Worm (Caenorhabditis elegans) whole organism, young adult: ENCODE results near the gene F43G6.10.

Source experiments
- B0019.2 ChIP-seq: fragments of 200-800 bp; sonication (Bioruptor generic); conservative IDR thresholded peaks from 2 replicates; pipeline ENCODE4 v1.3.6; 2022; ENCODE audit warnings: missing genetic modification reagents, missing genetic modification characterization, missing compliant biosample characterization
- C06A6.2 ChIP-seq: fragments of 200-800 bp; sonication (Bioruptor generic); conservative IDR thresholded peaks from 2 replicates; pipeline ENCODE4 v1.3.6; 2022; ENCODE audit warnings: missing genetic modification characterization, missing compliant biosample characterization
- F22D6.2 ChIP-seq: sonication (generic microtip); optimal IDR thresholded peaks from 2 replicates; lab custom pipeline; 2016; ENCODE audit warnings: mild to moderate bottlenecking, missing genetic modification characterization, missing compliant biosample characterization
- F23B12.7 ChIP-seq: sonication (generic microtip); optimal IDR thresholded peaks from 2 replicates; lab custom pipeline; 2017; ENCODE audit warnings: missing genetic modification characterization, mild to moderate bottlenecking, missing compliant biosample characterization, antibody characterized with exemption, moderate library complexity; ENCODE audit not compliant: insufficient read depth
- F33H1.4 ChIP-seq: fragments of 200-800 bp; sonication (Bioruptor generic); IDR thresholded peaks from 2 replicates; pipeline ENCODE4 v1.3.6; 2022; ENCODE audit warnings: missing genetic modification reagents, missing genetic modification characterization, missing compliant biosample characterization
- F37B4.10 ChIP-seq: fragments of 200-800 bp; sonication (Bioruptor generic); IDR thresholded peaks from 2 replicates; pipeline ENCODE4 v1.3.6; 2022; ENCODE audit warnings: missing genetic modification characterization, missing compliant biosample characterization
- F39B2.1 ChIP-seq: fragments of 200-800 bp; sonication (Bioruptor generic); IDR thresholded peaks from 2 replicates; pipeline ENCODE4 v1.3.6; 2022; ENCODE audit warnings: missing genetic modification reagents, missing genetic modification characterization, missing compliant biosample characterization
- F57A8.1 ChIP-seq: fragments of 200-800 bp; sonication (Bioruptor generic); optimal IDR thresholded peaks from 2 replicates; lab custom pipeline; 2018; ENCODE audit warnings: mild to moderate bottlenecking, missing genetic modification characterization, moderate library complexity, missing compliant biosample characterization
- F57C9.4 ChIP-seq: sonication (generic microtip); optimal IDR thresholded peaks from 2 replicates; lab custom pipeline; 2017; ENCODE audit warnings: mild to moderate bottlenecking, missing genetic modification characterization, missing compliant biosample characterization
- K12H6.12 ChIP-seq: fragments of 200-800 bp; sonication (Bioruptor generic); optimal IDR thresholded peaks from 2 replicates; lab custom pipeline; 2018; ENCODE audit warnings: mild to moderate bottlenecking, missing genetic modification characterization, missing compliant biosample characterization
- bed-2 ChIP-seq: fragments of 200-800 bp; sonication (Bioruptor generic); IDR thresholded peaks from 2 replicates; pipeline ENCODE4 v1.3.6; 2022; ENCODE audit warnings: missing genetic modification reagents, missing genetic modification characterization, missing compliant biosample characterization
- cebp-1 ChIP-seq, 2 experiments: fragments of 200-800 bp in 1 of 2; sonication (Bioruptor generic) in 1 of 2; sonication (generic microtip) in 1 of 2; IDR thresholded peaks in 1 of 2; optimal IDR thresholded peaks in 1 of 2; 2 replicates each; pipeline versions ENCODE4 v1.3.6 to Lab custom; 2017 to 2022; ENCODE audit warnings: missing compliant biosample characterization in 2 of 2, missing genetic modification characterization in 2 of 2, mild to moderate bottlenecking in 1 of 2, missing genetic modification reagents in 1 of 2, moderate library complexity in 1 of 2
- cebp-2 ChIP-seq: fragments of 200-800 bp; sonication (Bioruptor generic); IDR thresholded peaks from 2 replicates; pipeline ENCODE4 v1.3.6; 2022; ENCODE audit warnings: missing genetic modification characterization, missing compliant biosample characterization
- ceh-40 ChIP-seq: fragments of 200-800 bp; sonication (Bioruptor generic); IDR thresholded peaks from 2 replicates; pipeline ENCODE4 v1.3.6; 2022; ENCODE audit warnings: missing genetic modification characterization, missing compliant biosample characterization
- ceh-79 ChIP-seq: sonication (generic microtip); optimal IDR thresholded peaks from 2 replicates; lab custom pipeline; 2017; ENCODE audit warnings: mild to moderate bottlenecking, missing genetic modification characterization, missing compliant biosample characterization
- ceh-91 ChIP-seq: fragments of 200-800 bp; sonication (Bioruptor generic); IDR thresholded peaks from 2 replicates; pipeline ENCODE4 v1.3.6; 2022; ENCODE audit warnings: missing genetic modification reagents, missing genetic modification characterization, missing compliant biosample characterization
- chd-7 ChIP-seq: sonication (generic microtip); optimal IDR thresholded peaks from 2 replicates; lab custom pipeline; 2016; ENCODE audit warnings: mild to moderate bottlenecking, missing genetic modification characterization, moderate library complexity, missing compliant biosample characterization
- efl-1 ChIP-seq: fragments of 150-350 bp; optimal IDR thresholded peaks from 2 replicates; lab custom pipeline; 2014; ENCODE audit warnings: missing biosample characterization, missing genetic modification reagents, missing genetic modification characterization
- ekl-4 ChIP-seq: fragments of 200-800 bp; sonication (Bioruptor generic); IDR thresholded peaks from 2 replicates; pipeline ENCODE4 v1.3.6; 2022; ENCODE audit warnings: missing genetic modification reagents, missing genetic modification characterization, missing compliant biosample characterization
- gei-17 ChIP-seq: fragments of 200-800 bp; sonication (Bioruptor generic); optimal IDR thresholded peaks from 2 replicates; lab custom pipeline; 2018; ENCODE audit warnings: mild to moderate bottlenecking, missing genetic modification characterization, missing compliant biosample characterization
- hrde-1 ChIP-seq: sonication (generic microtip); optimal IDR thresholded peaks from 2 replicates; lab custom pipeline; 2016; ENCODE audit warnings: missing genetic modification characterization, mild to moderate bottlenecking, missing compliant biosample characterization, moderate library complexity, missing genotype, missing genetic modification reagents, borderline replicate concordance
- lag-1 ChIP-seq: fragments of 200-800 bp; sonication (Bioruptor generic); IDR thresholded peaks from 2 replicates; pipeline ENCODE4 v1.3.6; 2022; ENCODE audit warnings: missing genetic modification reagents, missing genetic modification characterization, missing compliant biosample characterization
- lin-35 ChIP-seq, 3 experiments: fragments of 150-350 bp in 2 of 3; sonication (generic microtip) in 1 of 3; optimal IDR thresholded peaks; 2 replicates each; lab custom pipeline; 2014 to 2018; ENCODE audit warnings: missing biosample characterization in 3 of 3, missing genetic modification characterization in 3 of 3, missing genetic modification reagents in 3 of 3
- lsl-1 ChIP-seq: fragments of 200-800 bp; sonication (Bioruptor generic); optimal IDR thresholded peaks from 2 replicates; lab custom pipeline; 2018; ENCODE audit warnings: mild to moderate bottlenecking, missing genetic modification characterization, moderate library complexity, missing compliant biosample characterization
- lsy-27 ChIP-seq: sonication (generic microtip); optimal IDR thresholded peaks from 2 replicates; lab custom pipeline; 2017; ENCODE audit warnings: missing genetic modification characterization, mild to moderate bottlenecking, missing compliant biosample characterization, antibody characterized with exemption, missing genotype, borderline replicate concordance; ENCODE audit not compliant: insufficient read depth
- madf-3 ChIP-seq: fragments of 200-800 bp; sonication (Bioruptor generic); IDR thresholded peaks from 2 replicates; pipeline ENCODE4 v1.3.6; 2022; ENCODE audit warnings: missing genetic modification reagents, missing genetic modification characterization, missing compliant biosample characterization
- madf-6 ChIP-seq: fragments of 200-800 bp; sonication (Bioruptor generic); IDR thresholded peaks from 2 replicates; pipeline ENCODE4 v1.3.6; 2022; ENCODE audit warnings: missing genetic modification reagents, missing genetic modification characterization, missing compliant biosample characterization
- mcd-1 ChIP-seq: fragments of 200-800 bp; sonication (Bioruptor generic); IDR thresholded peaks from 2 replicates; pipeline ENCODE4 v1.3.6; 2022; ENCODE audit warnings: missing genetic modification reagents, missing genetic modification characterization, missing compliant biosample characterization
- nfya-1 ChIP-seq: sonication (generic microtip); optimal IDR thresholded peaks from 2 replicates; lab custom pipeline; 2017; ENCODE audit warnings: antibody characterized with exemption, missing compliant biosample characterization, missing genetic modification characterization, borderline replicate concordance; ENCODE audit not compliant: insufficient read depth
- nfyb-1 ChIP-seq: fragments of 200-800 bp; sonication (Bioruptor generic); IDR thresholded peaks from 2 replicates; pipeline ENCODE4 v1.3.6; 2022; ENCODE audit warnings: missing genetic modification reagents, missing genetic modification characterization, missing compliant biosample characterization
- nhr-80 ChIP-seq: sonication (generic microtip); optimal IDR thresholded peaks from 2 replicates; lab custom pipeline; 2016; ENCODE audit warnings: missing genetic modification characterization, missing compliant biosample characterization
- nhr-90 ChIP-seq: sonication (generic microtip); optimal IDR thresholded peaks from 2 replicates; lab custom pipeline; 2016; ENCODE audit warnings: missing genotype, mild to moderate bottlenecking, missing genetic modification characterization, missing compliant biosample characterization
- pbrm-1 ChIP-seq: fragments of 200-800 bp; sonication (Bioruptor generic); IDR thresholded peaks from 2 replicates; pipeline ENCODE4 v1.3.6; 2022; ENCODE audit warnings: missing genetic modification reagents, missing genetic modification characterization, missing compliant biosample characterization
- rcor-1 ChIP-seq: fragments of 200-800 bp; sonication (Bioruptor generic); IDR thresholded peaks from 2 replicates; pipeline ENCODE4 v1.3.6; 2022; ENCODE audit warnings: missing genetic modification reagents, missing genetic modification characterization, missing compliant biosample characterization
- sea-2 ChIP-seq: fragments of 200-800 bp; sonication (Bioruptor generic); IDR thresholded peaks from 2 replicates; pipeline ENCODE4 v1.3.6; 2022; ENCODE audit warnings: missing genetic modification characterization, missing compliant biosample characterization
- somi-1 ChIP-seq: fragments of 200-800 bp; sonication (Bioruptor generic); optimal IDR thresholded peaks from 2 replicates; lab custom pipeline; 2018; ENCODE audit warnings: mild to moderate bottlenecking, missing genetic modification characterization, missing compliant biosample characterization
- tbp1 ChIP-seq: fragments of 200-800 bp; sonication (Bioruptor generic); optimal IDR thresholded peaks from 2 replicates; lab custom pipeline; 2018; ENCODE audit warnings: mild to moderate bottlenecking, missing genetic modification characterization, missing compliant biosample characterization
- unc-130 ChIP-seq: sonication (generic microtip); optimal IDR thresholded peaks from 2 replicates; lab custom pipeline; 2016; ENCODE audit warnings: missing genetic modification reagents, missing genetic modification characterization, missing compliant biosample characterization
- xnd-1 ChIP-seq: sonication (generic microtip); optimal IDR thresholded peaks from 2 replicates; lab custom pipeline; 2016; ENCODE audit warnings: missing genotype, missing genetic modification reagents, missing genetic modification characterization, missing compliant biosample characterization
- ztf-18 ChIP-seq: sonication (generic microtip); optimal IDR thresholded peaks from 2 replicates; lab custom pipeline; 2016; ENCODE audit warnings: missing genotype, mild to moderate bottlenecking, missing genetic modification characterization, missing compliant biosample characterization
- ztf-26 ChIP-seq: sonication (generic microtip); optimal IDR thresholded peaks from 2 replicates; lab custom pipeline; 2017; ENCODE audit warnings: missing genetic modification characterization, missing compliant biosample characterization

The F43G6.10 gene

ce11 chrII:11766472-11766871 is 42.7 kb upstream of the F43G6.10 start, which contains the start of gene F44E5.2 (continued):
- TF ChIP-seq pbrm-1 (GFP tag; lab: Robert Waterston, UW): no peak

ce11 chrII:11772364-11772763 is 36.8 kb upstream of the F43G6.10 start, which contains the start of gene F44E5.15:
F44E5.15 (plus strand) TSS chrII:11772664.
- TF ChIP-seq efl-1 (no peak), C06A6.2 (no peak), cebp-1 (GFP tag; IDR thresholded peaks at IDR 0.05; lab: Robert Waterston, UW) (no peak), cebp-1 (tag; optimal IDR thresholded peaks at IDR 0.05; lab: Kevin White, UChicago) (no peak), F39B2.1 (GFP tag; lab: Robert Waterston, UW) (no peak), bed-2 (GFP tag; lab: Robert Waterston, UW) (no peak), xnd-1 (no peak), lsy-27 (tag; lab: Kevin White, UChicago) (no peak), ceh-79 (tag; lab: Kevin White, UChicago) (no peak), sea-2 (no peak), hrde-1 (tag; lab: Kevin White, UChicago) (no peak)

- TF ChIP-seq nfyb-1 (GFP tag; lab: Robert Waterston, UW) (peak; percentile 69), F23B12.7 (tag; lab: Kevin White, UChicago) (no peak), madf-6 (GFP tag; lab: Robert Waterston, UW) (peak; percentile 42), lin-35 (GFP tag; optimal IDR thresholded peaks at IDR 0.05; lab: Kevin White, UChicago) (no peak), chd-7 (tag; lab: Kevin White, UChicago) (peak; percentile 68), lag-1 (GFP tag; lab: Robert Waterston, UW) (no peak), lsl-1 (peak; percentile 16), ceh-79 (tag; lab: Kevin White, UChicago) (peak; percentile 4), ekl-4 (GFP tag; lab: Robert Waterston, UW) (peak; percentile 22; the same call in 1 of the 2 replicates), gei-17 (GFP tag; lab: Kevin White, UChicago) (no peak), mcd-1 (GFP tag; lab: Robert Waterston, UW) (peak; percentile 35; the same call in 1 of the 2 replicates)
These were observed 34.9 kb upstream of the F43G6.10 start, which contains the start of gene F44E5.1 for ce11 chrII:11774218-11774617. F44E5.1 (minus strand) TSS chrII:11774559.

- TF ChIP-seq K12H6.12 (tag; lab: Kevin White, UChicago) (no peak), unc-130 (GFP tag; lab: Kevin White, UChicago) (no peak), sea-2 (no peak), ceh-40 (GFP tag; lab: Robert Waterston, UW) (no peak), nhr-90 (tag; lab: Kevin White, UChicago) (no peak), ztf-18 (tag; lab: Kevin White, UChicago) (peak; percentile 16), chd-7 (tag; lab: Kevin White, UChicago) (no peak), F37B4.10 (GFP tag; lab: Robert Waterston, UW) (no peak), nfya-1 (tag; lab: Kevin White, UChicago) (no peak), mcd-1 (GFP tag; lab: Robert Waterston, UW) (peak; percentile 61), ceh-91 (GFP tag; lab: Robert Waterston, UW) (peak; percentile 69), B0019.2 (GFP tag; lab: Robert Waterston, UW) (no peak), F57A8.1 (GFP tag; lab: Kevin White, UChicago) (no peak), F33H1.4 (peak; percentile 82), F57C9.4 (tag; lab: Kevin White, UChicago) (no peak), madf-6 (GFP tag; lab: Robert Waterston, UW) (peak; percentile 57), tbp1 (GFP tag; lab: Kevin White, UChicago) (peak; percentile 1), ekl-4 (GFP tag; lab: Robert Waterston, UW) (0 out of 2 replicates have a peak, but pooled peaks have one; percentile 8), somi-1 (GFP tag; lab: Kevin White, UChicago) (no peak), F22D6.2 (no peak), nhr-80 (tag; lab: Kevin White, UChicago) (peak; percentile 24), ztf-26 (tag; lab: Kevin White, UChicago) (no peak), cebp-2 (no peak), rcor-1 (GFP tag; lab: Robert Waterston, UW) (no peak), madf-3 (GFP tag; lab: Robert Waterston, UW) (0 out of 2 replicates have a peak, but pooled peaks have one; percentile 21), F23B12.7 (tag; lab: Kevin White, UChicago) (peak; percentile 63)
These were observed 31.2 kb upstream of the F43G6.10 start, which contains the start of the genes patr-1 and dna-2 for ce11 chrII:11777893-11778480. patr-1 (minus strand) TSS chrII:11777943. dna-2 (plus strand) TSS chrII:11778430.
